Fruit fly (Drosophila melanogaster) whole organism, embryonic: Measurements from ENCODE around the gene CG10747.

Experiments used
- BEAF-32 ChIP-seq: fragments of 200-800 bp; sonication (Bioruptor generic); optimal IDR thresholded peaks from 3 replicates; lab custom pipeline; 2017; ENCODE audit warnings: missing biosample characterization, missing genetic modification characterization, mild to moderate bottlenecking, moderate library complexity, missing genetic modification reagents
- Bgb ChIP-seq: fragments of 200-800 bp; sonication (Bioruptor generic); IDR thresholded peaks from 2 replicates; pipeline ENCODE4 v1.3.6; 2022; ENCODE audit warnings: missing biosample characterization, missing genetic modification characterization; ENCODE audit not compliant: partially characterized antibody
- CG10267 ChIP-seq: fragments of 200-800 bp; sonication (Bioruptor generic); optimal IDR thresholded peaks from 2 replicates; lab custom pipeline; 2018; ENCODE audit warnings: missing biosample characterization, mild to moderate bottlenecking, missing genetic modification characterization, moderate library complexity
- CG11085 ChIP-seq: fragments of 200-800 bp; sonication (Bioruptor generic); IDR thresholded peaks from 2 replicates; pipeline ENCODE4 v1.3.6; 2022; ENCODE audit warnings: missing biosample characterization, missing genetic modification characterization
- CG11723 ChIP-seq: fragments of 200-800 bp; sonication (Bioruptor generic); optimal IDR thresholded peaks from 2 replicates; lab custom pipeline; 2017; ENCODE audit warnings: missing biosample characterization, mild to moderate bottlenecking, missing genetic modification characterization
- CG12236 ChIP-seq: fragments of 200-800 bp; sonication (Bioruptor generic); optimal IDR thresholded peaks from 2 replicates; lab custom pipeline; 2016; ENCODE audit warnings: missing biosample characterization, missing genetic modification characterization
- CG1233 ChIP-seq: fragments of 200-800 bp; sonication (Bioruptor generic); optimal IDR thresholded peaks from 4 replicates; lab custom pipeline; 2018; ENCODE audit warnings: missing biosample characterization, mild to moderate bottlenecking, missing genetic modification characterization
- CG12659 ChIP-seq: fragments of 200-800 bp; sonication (Bioruptor generic); optimal IDR thresholded peaks from 3 replicates; lab custom pipeline; 2017; ENCODE audit warnings: mild to moderate bottlenecking, missing biosample characterization, missing genetic modification reagents, missing genetic modification characterization
- CG13296 ChIP-seq: fragments of 200-800 bp; sonication (Bioruptor generic); optimal IDR thresholded peaks from 3 replicates; lab custom pipeline; 2018; ENCODE audit warnings: missing biosample characterization, mild to moderate bottlenecking, missing genetic modification characterization
- CG13624 ChIP-seq: fragments of 200-800 bp; sonication (Bioruptor generic); optimal IDR thresholded peaks from 2 replicates; lab custom pipeline; 2016; ENCODE audit warnings: missing biosample characterization, missing genetic modification characterization
- CG14667 ChIP-seq: fragments of 200-800 bp; sonication (Bioruptor generic); IDR thresholded peaks from 2 replicates; pipeline ENCODE4 v1.3.6; 2022; ENCODE audit warnings: missing biosample characterization, missing genetic modification characterization
- CG14710 ChIP-seq: fragments of 200-800 bp; sonication (Bioruptor generic); optimal IDR thresholded peaks from 3 replicates; lab custom pipeline; 2019; ENCODE audit warnings: missing biosample characterization, mild to moderate bottlenecking, missing genetic modification characterization, moderate library complexity
- CG15479 ChIP-seq: fragments of 200-800 bp; sonication (Bioruptor generic); optimal IDR thresholded peaks from 3 replicates; lab custom pipeline; 2019; ENCODE audit warnings: missing biosample characterization, mild to moderate bottlenecking, missing genetic modification characterization, moderate library complexity
- CG2712 ChIP-seq: fragments of 200-800 bp; optimal IDR thresholded peaks from 3 replicates; lab custom pipeline; 2019; ENCODE audit warnings: missing biosample characterization, mild to moderate bottlenecking, missing genetic modification characterization, moderate library complexity
- CG31224 ChIP-seq: fragments of 200-800 bp; sonication (Bioruptor generic); IDR thresholded peaks from 2 replicates; pipeline ENCODE4 v1.3.6; 2022; ENCODE audit warnings: missing biosample characterization, missing genetic modification characterization
- CG3847 ChIP-seq: fragments of 200-800 bp; sonication (Bioruptor generic); IDR thresholded peaks from 2 replicates; pipeline ENCODE4 v1.3.6; 2022; ENCODE audit warnings: missing biosample characterization, missing genetic modification characterization
- CG6654 ChIP-seq: fragments of 200-800 bp; sonication (Bioruptor generic); optimal IDR thresholded peaks from 2 replicates; lab custom pipeline; 2017; ENCODE audit warnings: missing biosample characterization, mild to moderate bottlenecking, missing genetic modification characterization
- CG6791 ChIP-seq: fragments of 200-800 bp; sonication (Bioruptor generic); IDR thresholded peaks from 3 replicates; pipeline ENCODE4 v1.3.6; 2022; ENCODE audit warnings: missing biosample characterization, missing genetic modification characterization; ENCODE audit not compliant: partially characterized antibody
- CoRest ChIP-seq: fragments of 200-800 bp; sonication (Bioruptor generic); optimal IDR thresholded peaks from 3 replicates; lab custom pipeline; 2018; ENCODE audit warnings: missing biosample characterization, mild to moderate bottlenecking, missing genetic modification characterization, moderate library complexity
- Doc3 ChIP-seq: fragments of 200-800 bp; sonication (Bioruptor generic); IDR thresholded peaks from 3 replicates; pipeline ENCODE4 v1.3.6; 2022; ENCODE audit warnings: missing biosample characterization, missing genetic modification characterization; ENCODE audit not compliant: partially characterized antibody
- Dref ChIP-seq: fragments of 200-800 bp; sonication (Bioruptor generic); IDR thresholded peaks from 2 replicates; pipeline ENCODE4 v1.3.6; 2022; ENCODE audit warnings: missing biosample characterization, missing genetic modification characterization
- Drgx ChIP-seq: fragments of 200-800 bp; sonication (Bioruptor generic); IDR thresholded peaks from 2 replicates; pipeline ENCODE4 v1.3.6; 2022; ENCODE audit warnings: missing biosample characterization, missing genetic modification characterization
- Ets65A ChIP-seq: fragments of 200-800 bp; sonication (Bioruptor generic); peaks from one replicate; lab custom pipeline; 2016; ENCODE audit warnings: missing biosample characterization, missing genetic modification characterization
- Hey ChIP-seq: fragments of 200-800 bp; sonication (Bioruptor generic); optimal IDR thresholded peaks from 3 replicates; lab custom pipeline; 2018; ENCODE audit warnings: missing biosample characterization, mild to moderate bottlenecking, missing genetic modification characterization
- Hmr ChIP-seq: fragments of 200-800 bp; sonication (Bioruptor generic); optimal IDR thresholded peaks from 3 replicates; lab custom pipeline; 2017; ENCODE audit warnings: mild to moderate bottlenecking, missing biosample characterization, missing genetic modification reagents, missing genetic modification characterization
- Jarid2 ChIP-seq: fragments of 200-800 bp; sonication (Bioruptor generic); optimal IDR thresholded peaks from 3 replicates; lab custom pipeline; 2017; ENCODE audit warnings: mild to moderate bottlenecking, missing biosample characterization, missing genetic modification reagents, missing genetic modification characterization
- Med ChIP-seq: fragments of 200-800 bp; sonication (Bioruptor generic); peaks from one replicate; lab custom pipeline; 2016; ENCODE audit warnings: missing biosample characterization, missing genetic modification characterization, mild to moderate bottlenecking, inconsistent platforms, moderate library complexity
- Oli ChIP-seq: fragments of 200-800 bp; sonication (Bioruptor generic); optimal IDR thresholded peaks from 2 replicates; lab custom pipeline; 2018; ENCODE audit warnings: missing biosample characterization, mild to moderate bottlenecking, missing genetic modification characterization, moderate library complexity
- Rx ChIP-seq: fragments of 200-800 bp; sonication (Bioruptor generic); IDR thresholded peaks from 2 replicates; pipeline ENCODE4 v1.3.6; 2022; ENCODE audit warnings: missing biosample characterization, missing genetic modification characterization
- Six4 ChIP-seq: fragments of 200-800 bp; sonication (Bioruptor generic); optimal IDR thresholded peaks from 2 replicates; lab custom pipeline; 2016; ENCODE audit warnings: missing biosample characterization, missing genetic modification characterization
- ap ChIP-seq: fragments of 200-800 bp; sonication (Bioruptor generic); IDR thresholded peaks from 2 replicates; pipeline ENCODE4 v1.3.6; 2022; ENCODE audit warnings: missing biosample characterization, missing genetic modification characterization
- caup ChIP-seq: fragments of 200-800 bp; sonication (Bioruptor generic); optimal IDR thresholded peaks from 3 replicates; lab custom pipeline; 2017; ENCODE audit warnings: missing biosample characterization, mild to moderate bottlenecking, missing genetic modification characterization, moderate library complexity; ENCODE audit not compliant: severe bottlenecking
- cg ChIP-seq: fragments of 200-800 bp; sonication (Bioruptor generic); optimal IDR thresholded peaks from 3 replicates; lab custom pipeline; 2019; ENCODE audit warnings: missing biosample characterization, mild to moderate bottlenecking, missing genetic modification characterization, moderate library complexity
- chinmo ChIP-seq: fragments of 200-800 bp; sonication (Bioruptor generic); IDR thresholded peaks from 4 replicates; pipeline ENCODE4 v1.3.6; 2022; ENCODE audit warnings: missing biosample characterization, missing genetic modification characterization; ENCODE audit not compliant: partially characterized antibody
- chm ChIP-seq: fragments of 200-800 bp; sonication (Bioruptor generic); IDR thresholded peaks from 2 replicates; pipeline ENCODE4 v1.3.6; 2022; ENCODE audit warnings: missing biosample characterization, missing genetic modification characterization
- ci ChIP-seq: fragments of 200-800 bp; sonication (Bioruptor generic); IDR thresholded peaks from 3 replicates; pipeline ENCODE4 v1.3.6; 2022; ENCODE audit warnings: missing biosample characterization, missing genetic modification characterization
- dpn ChIP-seq, 2 experiments: fragments of 200-800 bp; sonication (Bioruptor generic); optimal IDR thresholded peaks; 3 replicates each; lab custom pipeline; 2016; ENCODE audit warnings: missing biosample characterization in 2 of 2, missing genetic modification characterization in 2 of 2
- gro ChIP-seq: fragments of 200-800 bp; sonication (Bioruptor generic); optimal IDR thresholded peaks from 2 replicates; lab custom pipeline; 2016; ENCODE audit warnings: missing biosample characterization, missing genetic modification characterization
- gt ChIP-seq: fragments of 200-800 bp; sonication (Bioruptor generic); IDR thresholded peaks from 2 replicates; pipeline ENCODE4 v1.3.6; 2022; ENCODE audit warnings: missing biosample characterization, missing genetic modification characterization
- hkb ChIP-seq, 2 experiments: fragments of 200-800 bp in 1 of 2; fragments of >200 bp in 1 of 2; sonication (Bioruptor generic) in 1 of 2; IDR thresholded peaks in 1 of 2; optimal IDR thresholded peaks in 1 of 2; 2 replicates each; pipeline versions ENCODE4 v1.3.6 to Lab custom; 2017 to 2022; ENCODE audit warnings: missing biosample characterization in 1 of 2, missing genetic modification characterization in 1 of 2
- mirr ChIP-seq: fragments of 200-800 bp; sonication (Bioruptor generic); optimal IDR thresholded peaks from 3 replicates; lab custom pipeline; 2018; ENCODE audit warnings: missing biosample characterization, mild to moderate bottlenecking, missing genetic modification characterization
- nom ChIP-seq: fragments of 200-800 bp; sonication (Bioruptor generic); optimal IDR thresholded peaks from 2 replicates; lab custom pipeline; 2017; ENCODE audit warnings: missing biosample characterization, missing genetic modification characterization, mild to moderate bottlenecking, moderate library complexity, missing genetic modification reagents
- rib ChIP-seq: fragments of 200-800 bp; sonication (Bioruptor generic); IDR thresholded peaks from 2 replicates; pipeline ENCODE4 v1.3.6; 2022; ENCODE audit warnings: missing biosample characterization, missing genetic modification characterization
- sens ChIP-seq: fragments of 200-800 bp; sonication (Bioruptor generic); peaks from one replicate; lab custom pipeline; 2016; ENCODE audit warnings: missing biosample characterization, missing genetic modification characterization
- stc ChIP-seq: fragments of 200-800 bp; sonication (Bioruptor generic); IDR thresholded peaks from 2 replicates; pipeline ENCODE4 v1.3.6; 2022; ENCODE audit warnings: missing biosample characterization, missing genetic modification characterization
- toy ChIP-seq: fragments of 200-800 bp; sonication (Bioruptor generic); IDR thresholded peaks from 2 replicates; pipeline ENCODE4 v1.3.6; 2022; ENCODE audit warnings: missing biosample characterization, missing genetic modification characterization
- tup ChIP-seq: fragments of 200-800 bp; sonication (Bioruptor generic); optimal IDR thresholded peaks from 2 replicates; lab custom pipeline; 2016; ENCODE audit warnings: missing biosample characterization, mild to moderate bottlenecking, missing genetic modification characterization, moderate library complexity
- zen ChIP-seq: fragments of 200-800 bp; sonication (Bioruptor generic); optimal IDR thresholded peaks from 3 replicates; lab custom pipeline; 2018; ENCODE audit warnings: missing biosample characterization, mild to moderate bottlenecking, missing genetic modification characterization, moderate library complexity
- zfh1 ChIP-seq: fragments of 200-800 bp; sonication (Bioruptor generic); IDR thresholded peaks from 3 replicates; pipeline ENCODE4 v1.3.6; 2022; ENCODE audit warnings: missing biosample characterization, missing genetic modification characterization

The CG10747 gene

dm6 chr2L:20066233-20066650 is 24.9 kb downstream of the CG10747 start, which contains the start of gene bwa:
TSS of gene bwa (plus strand) at chr2L:20066391.
- TF ChIP-seq Dref (peak; percentile 54), Doc3 (GFP tag; lab: Robert Waterston, UW) (0 out of 3 replicates have a peak, but pooled peaks have one; percentile 22), cg (peak; percentile 3), Hmr (peak; percentile 58), CG14710 (peak; percentile 28), CG12236 (GFP tag; lab: Kevin White, UChicago) (no peak), caup (GFP tag; lab: Kevin White, UChicago) (peak; percentile 24), Rx (no peak), ap (no peak), zfh1 (GFP tag; lab: Robert Waterston, UW) (peak; percentile 38; the same call in 1 of the 3 replicates), gro (GFP tag; lab: Kevin White, UChicago) (peak; percentile 41), gt (GFP tag; lab: Robert Waterston, UW) (no peak), ci (GFP tag; lab: Robert Waterston, UW) (0 out of 3 replicates have a peak, but pooled peaks have one; percentile 16), CG11723 (GFP tag; lab: Kevin White, UChicago) (peak; percentile 10), CG11085 (GFP tag; lab: Robert Waterston, UW) (no peak), CG2712 (tag; lab: Kevin White, UChicago) (peak; percentile 31), CG14667 (GFP tag; lab: Robert Waterston, UW) (no peak), CG13296 (GFP tag; lab: Kevin White, UChicago) (peak; percentile 25), rib (GFP tag; lab: Robert Waterston, UW) (0 out of 2 replicates have a peak, but pooled peaks have one; percentile 42), CG1233 (GFP tag; lab: Kevin White, UChicago) (peak; percentile 0), Oli (tag; lab: Kevin White, UChicago) (no peak), CG31224 (GFP tag; lab: Robert Waterston, UW) (no peak), nom (peak; percentile 25), CG15479 (GFP tag; lab: Kevin White, UChicago) (peak; percentile 73), CG13624 (GFP tag; lab: Kevin White, UChicago) (peak; percentile 35), zen (tag; lab: Kevin White, UChicago) (peak; percentile 35), chinmo (GFP tag; lab: Robert Waterston, UW) (0 out of 4 replicates have a peak, but pooled peaks have one; percentile 45), BEAF-32 (peak; percentile 44), Hey (no peak), CG3847 (GFP tag; lab: Robert Waterston, UW) (0 out of 2 replicates have a peak, but pooled peaks have one; percentile 27), Bgb (GFP tag; lab: Robert Waterston, UW) (peak; percentile 29; the same call in 1 of the 2 replicates), Jarid2 (GFP tag; lab: Kevin White, UChicago) (peak; percentile 78), sens (GFP tag; lab: Kevin White, UChicago) (peak; percentile 59), mirr (GFP tag; lab: Kevin White, UChicago) (peak; percentile 26), toy (GFP tag; lab: Robert Waterston, UW) (no peak), CoRest (peak; percentile 78), Six4 (GFP tag; lab: Kevin White, UChicago) (no peak), CG10267 (tag; lab: Kevin White, UChicago) (peak; percentile 31), Drgx (no peak), dpn (GFP tag; optimal IDR thresholded peaks at IDR 0.05; lab: Kevin White, UChicago) (peak in 1 of 2 experiments; percentile 21), hkb (optimal IDR thresholded peaks at IDR 0.05; lab: Kevin White, UChicago) (no peak), hkb (GFP tag; IDR thresholded peaks at IDR 0.05; lab: Robert Waterston, UW) (peak; percentile 29; the same call in 1 of the 2 replicates), chm (GFP tag; lab: Robert Waterston, UW) (0 out of 2 replicates have a peak, but pooled peaks have one; percentile 30), CG12659 (GFP tag; lab: Kevin White, UChicago) (peak; percentile 67), Med (GFP tag; lab: Kevin White, UChicago) (peak; percentile 73), Ets65A (GFP tag; lab: Kevin White, UChicago) (peak; percentile 49), tup (GFP tag; lab: Kevin White, UChicago) (no peak), CG6791 (GFP tag; lab: Robert Waterston, UW) (peak; percentile 46; the same call in 1 of the 3 replicates), CG6654 (GFP tag; lab: Kevin White, UChicago) (no peak), stc (no peak; the same call in 1 of the 2 replicates)
